Worm (Caenorhabditis elegans) whole organism, young adult: ENCODE data around the gene ZK1290.11.
A peak's percentile ranks its signal among the peaks of the same experiment; 100 is the strongest.

Source experiments
- B0019.2 ChIP-seq: fragments of 200-800 bp; sonication (Bioruptor generic); conservative IDR thresholded peaks from 2 replicates; pipeline ENCODE4 v1.3.6; 2022; ENCODE audit warnings: missing genetic modification reagents, missing genetic modification characterization, missing compliant biosample characterization
- F39B2.1 ChIP-seq: fragments of 200-800 bp; sonication (Bioruptor generic); IDR thresholded peaks from 2 replicates; pipeline ENCODE4 v1.3.6; 2022; ENCODE audit warnings: missing genetic modification reagents, missing genetic modification characterization, missing compliant biosample characterization
- F49E8.2 ChIP-seq: sonication (generic microtip); optimal IDR thresholded peaks from 3 replicates; lab custom pipeline; 2017; ENCODE audit warnings: missing genetic modification characterization, mild to moderate bottlenecking, missing compliant biosample characterization, antibody characterized with exemption, moderate library complexity; ENCODE audit not compliant: insufficient read depth
- pha-4 ChIP-seq: fragments of 150-350 bp; sonication (generic microtip); optimal IDR thresholded peaks from 2 replicates; lab custom pipeline; 2014; ENCODE audit warnings: missing biosample characterization, missing genetic modification reagents, missing genetic modification characterization
- snpc-4 ChIP-seq, 5 experiments: fragments of 150-350 bp in 1 of 5; sonication (generic microtip) in 4 of 5; optimal IDR thresholded peaks; 2 replicates each; lab custom pipeline; 2014 to 2018; ENCODE audit warnings: missing genetic modification characterization in 5 of 5, missing biosample characterization in 3 of 5, antibody characterized with exemption in 2 of 5, mild to moderate bottlenecking in 2 of 5, missing compliant biosample characterization in 2 of 5, missing genotype in 2 of 5, moderate library complexity in 2 of 5, missing genetic modification reagents in 1 of 5
- tbp1 ChIP-seq: fragments of 200-800 bp; sonication (Bioruptor generic); optimal IDR thresholded peaks from 2 replicates; lab custom pipeline; 2018; ENCODE audit warnings: mild to moderate bottlenecking, missing genetic modification characterization, missing compliant biosample characterization
- tbx-9 ChIP-seq: sonication (generic microtip); optimal IDR thresholded peaks from 2 replicates; lab custom pipeline; 2016; ENCODE audit warnings: borderline replicate concordance, missing genetic modification characterization, inconsistent platforms, missing compliant biosample characterization
- unc-62 ChIP-seq: fragments of 150-350 bp; optimal IDR thresholded peaks from 2 replicates; lab custom pipeline; 2014; ENCODE audit warnings: missing biosample characterization, missing genetic modification reagents, missing genetic modification characterization
- xnd-1 ChIP-seq: sonication (generic microtip); optimal IDR thresholded peaks from 2 replicates; lab custom pipeline; 2016; ENCODE audit warnings: missing genotype, missing genetic modification reagents, missing genetic modification characterization, missing compliant biosample characterization

- TF ChIP-seq unc-62 (GFP tag; lab: Kevin White, UChicago), result no peak
- no peak for TF ChIP-seq tbx-9
- TF ChIP-seq pha-4 (tag; lab: Kevin White, UChicago), result no peak
- TF ChIP-seq F39B2.1 (GFP tag; lab: Robert Waterston, UW), result no peak
- peak; percentile 61 for TF ChIP-seq xnd-1 (tag; lab: Kevin White, UChicago)
- no peak for TF ChIP-seq tbp1
- 0 out of 2 replicates have a peak, but pooled peaks have one; percentile 29 for TF ChIP-seq B0019.2
- TF ChIP-seq F49E8.2, result no peak
- no peak for TF ChIP-seq snpc-4 (GFP tag; optimal IDR thresholded peaks at IDR 0.05; lab: Kevin White, UChicago)
- no peak for TF ChIP-seq snpc-4 (tag; optimal IDR thresholded peaks at IDR 0.05; lab: Kevin White, UChicago)
These were observed 37.4 kb upstream of the ZK1290.11 start, which contains the start of gene pgam-5 for ce11 chrII:7598702-7599314.
